Worm (Caenorhabditis elegans): ENCODE measurements around the gene Y45F10C.2.

- TF ChIP-seq hlh-1 (tag; optimal IDR thresholded peaks at IDR 0.05): no peak
- TF ChIP-seq unc-39 (tag; optimal IDR thresholded peaks at IDR 0.05): no peak
- TF ChIP-seq M03D4.4 (tag; optimal IDR thresholded peaks at IDR 0.05): no peak
- no peak for TF ChIP-seq snpc-4 (tag; optimal IDR thresholded peaks at IDR 0.05)
- no peak for TF ChIP-seq nhr-76 (tag; optimal IDR thresholded peaks at IDR 0.05)
- no peak for TF ChIP-seq drap-1 (GFP tag; optimal IDR thresholded peaks at IDR 0.05)
- TF ChIP-seq flh-1 (GFP tag; optimal IDR thresholded peaks at IDR 0.05): no peak
- no peak for TF ChIP-seq nhr-12 (tag; optimal IDR thresholded peaks at IDR 0.05)
- TF ChIP-seq ham-2 (GFP tag; optimal IDR thresholded peaks at IDR 0.05): no peak
- TF ChIP-seq ceh-83 (GFP tag; optimal IDR thresholded peaks at IDR 0.05): no peak
- no peak for TF ChIP-seq ztf-11 (tag; optimal IDR thresholded peaks at IDR 0.05)
- no peak for TF ChIP-seq lsy-2 (tag; optimal IDR thresholded peaks at IDR 0.05)
- TF ChIP-seq bed-3 (GFP tag; optimal IDR thresholded peaks at IDR 0.05): no peak
- TF ChIP-seq nhr-237 (tag; optimal IDR thresholded peaks at IDR 0.05): no peak
These were observed 36.9 kb upstream of the Y45F10C.2 start for ce11 chrIV:13699384-13699788.
